Worm (Caenorhabditis elegans) whole organism, midembryonic: ENCODE data around the gene Y49A10A.2.

ENCODE experiments used
- T22C8.4 ChIP-seq: fragments of 200-800 bp; sonication (Bioruptor generic); IDR thresholded peaks from 2 replicates; pipeline ENCODE4 v1.3.6; 2022; ENCODE audit warnings: missing genetic modification characterization, missing compliant biosample characterization
- flt-1 ChIP-seq: fragments of 200-800 bp; sonication (Bioruptor generic); IDR thresholded peaks from 2 replicates; pipeline ENCODE4 v1.3.6; 2022; ENCODE audit warnings: missing genetic modification characterization, missing compliant biosample characterization
- med-1 ChIP-seq: sonication (generic microtip); optimal IDR thresholded peaks from 2 replicates; lab custom pipeline; 2017; ENCODE audit warnings: missing genetic modification characterization, mild to moderate bottlenecking, missing compliant biosample characterization, antibody characterized with exemption, missing genetic modification reagents; ENCODE audit not compliant: insufficient read depth
- ref-1 ChIP-seq: fragments of 200-800 bp; sonication (Bioruptor generic); conservative IDR thresholded peaks from 2 replicates; pipeline ENCODE4 v1.3.6; 2022; ENCODE audit warnings: missing genetic modification reagents, missing genetic modification characterization, missing compliant biosample characterization
- tab-1 ChIP-seq: fragments of 200-800 bp; sonication (Bioruptor generic); IDR thresholded peaks from 2 replicates; pipeline ENCODE4 v1.3.6; 2022; ENCODE audit warnings: missing genetic modification characterization, missing compliant biosample characterization
- ztf-29 ChIP-seq: fragments of 200-800 bp; sonication (Bioruptor generic); IDR thresholded peaks from 2 replicates; pipeline ENCODE4 v1.3.6; 2022; ENCODE audit warnings: missing genetic modification reagents, missing genetic modification characterization, missing compliant biosample characterization

- no peak for TF ChIP-seq ztf-29 (GFP tag; lab: Robert Waterston, UW)
- no peak for TF ChIP-seq med-1
- no peak for TF ChIP-seq ref-1
- TF ChIP-seq flt-1 (GFP tag; lab: Robert Waterston, UW) = no peak
- TF ChIP-seq tab-1 (GFP tag; lab: Robert Waterston, UW) = no peak
- no peak for TF ChIP-seq T22C8.4 (GFP tag; lab: Robert Waterston, UW)
These were observed 22.3 kb downstream of the Y49A10A.2 start for ce11 chrX:10350151-10350550.
